Fruit fly (Drosophila melanogaster): ENCODE data around the gene cry.

The cry gene

dm6 chr3R:19211778-19212177, at the start of gene cry:
Gene cry, plus strand, starts transcription at chr3R:19212154.
- TF ChIP-seq CG8478 (optimal IDR thresholded peaks at IDR 0.05) (no peak), CTCF (optimal IDR thresholded peaks at IDR 0.05) (no peak)

- TF ChIP-seq CTCF (optimal IDR thresholded peaks at IDR 0.05) (no peak), CG8478 (optimal IDR thresholded peaks at IDR 0.05) (no peak)
Observed at dm6 chr3R:19163972-19164819, 47.8 kb upstream of the cry start, which contains the start of gene sqz. Gene sqz, plus strand, starts transcription at chr3R:19164211.

DNA sequence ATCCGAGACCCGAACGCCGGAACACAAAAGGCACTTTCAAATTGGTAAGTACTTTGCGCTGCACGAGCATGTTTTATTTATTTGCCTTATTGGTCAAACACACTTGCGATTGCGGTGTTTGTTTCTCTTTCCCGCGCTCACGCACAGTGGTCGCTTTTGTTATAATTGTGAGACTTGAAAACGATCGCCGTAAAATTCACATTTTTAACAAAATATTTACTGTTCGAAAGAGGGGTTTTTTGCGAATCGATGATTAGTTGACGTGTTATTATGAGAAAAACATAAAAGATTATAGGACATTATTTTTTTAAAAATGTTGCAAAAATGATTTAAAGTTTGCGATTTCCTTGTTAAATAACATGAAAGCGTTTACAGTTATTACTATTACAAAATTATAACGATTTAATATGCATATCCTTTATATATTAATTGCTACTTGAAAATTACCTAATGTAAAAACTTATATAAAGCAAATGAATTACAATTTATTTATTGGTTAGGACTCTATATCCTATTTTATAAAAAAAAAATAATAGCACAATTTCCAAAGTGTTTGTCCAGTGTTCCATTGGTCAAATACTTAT, 47.0 kb upstream of the cry start:
- no peak for TF ChIP-seq CG8478 (optimal IDR thresholded peaks at IDR 0.05)
- no peak for TF ChIP-seq CTCF (optimal IDR thresholded peaks at IDR 0.05)

dm6 chr3R:19165620-19166055, 46.3 kb upstream of the cry start:
- no peak for TF ChIP-seq CTCF (optimal IDR thresholded peaks at IDR 0.05)
- no peak for TF ChIP-seq CG8478 (optimal IDR thresholded peaks at IDR 0.05)

DNA sequence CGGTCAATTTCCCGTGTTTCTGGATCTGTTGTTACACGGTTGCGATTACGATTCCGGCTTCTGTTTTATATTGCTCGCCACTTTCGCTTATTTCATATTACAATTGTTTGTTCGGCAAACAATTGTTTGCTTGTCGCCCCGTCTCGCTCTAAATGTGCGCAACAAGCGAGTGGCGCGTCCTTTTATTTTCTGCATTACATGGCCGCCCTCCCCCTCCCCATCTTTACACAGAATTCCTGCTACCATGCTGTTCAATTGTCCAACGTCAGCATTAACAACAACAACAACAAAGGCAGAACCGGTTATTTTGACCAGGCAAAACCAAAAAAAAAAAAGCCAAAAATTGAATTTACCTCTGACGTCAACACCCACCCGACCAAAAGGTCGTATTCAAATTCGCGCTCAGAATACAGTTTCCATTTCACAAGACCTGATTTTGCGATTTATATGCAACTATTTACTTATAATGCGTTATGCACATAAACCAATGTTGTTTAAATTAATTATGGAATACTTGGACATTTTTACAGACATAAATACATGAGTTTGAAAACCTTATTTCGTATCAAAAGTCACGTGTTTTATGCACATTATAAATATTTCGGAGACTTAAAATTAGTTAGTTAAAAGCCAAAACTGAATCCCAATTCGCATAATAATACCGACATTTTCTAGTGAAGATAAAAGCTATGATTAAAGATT, 45.7 kb upstream of the cry start:
- TF ChIP-seq CTCF (optimal IDR thresholded peaks at IDR 0.05) (no peak), CG8478 (optimal IDR thresholded peaks at IDR 0.05) (no peak)

dm6 chr3R:19167521-19167920, 44.4 kb upstream of the cry start:
- TF ChIP-seq CTCF (optimal IDR thresholded peaks at IDR 0.05), result no peak
- TF ChIP-seq CG8478 (optimal IDR thresholded peaks at IDR 0.05), result no peak

- TF ChIP-seq CTCF (optimal IDR thresholded peaks at IDR 0.05) (no peak), CG8478 (optimal IDR thresholded peaks at IDR 0.05) (no peak)
Observed at dm6 chr3R:19174512-19174911, 37.4 kb upstream of the cry start.

dm6 chr3R:19176700-19177099, 35.3 kb upstream of the cry start, which contains the start of gene CG14282:
Gene CG14282, plus strand, starts transcription at chr3R:19177000.
- no peak for TF ChIP-seq CG8478 (optimal IDR thresholded peaks at IDR 0.05)
- no peak for TF ChIP-seq CTCF (optimal IDR thresholded peaks at IDR 0.05)

dm6 chr3R:19180263-19180893, 31.6 kb upstream of the cry start, which contains the start of the genes CG5555 and myd:
Gene CG5555, minus strand, starts transcription at chr3R:19180538.
Gene myd, plus strand, starts transcription at chr3R:19180659.
- no peak for TF ChIP-seq CG8478 (optimal IDR thresholded peaks at IDR 0.05)
- peak in 1 of 2 experiments; percentile 12 for TF ChIP-seq CTCF (optimal IDR thresholded peaks at IDR 0.05)

dm6 chr3R:19181214-19181613, 30.7 kb upstream of the cry start:
- TF ChIP-seq CG8478 (optimal IDR thresholded peaks at IDR 0.05) (no peak), CTCF (optimal IDR thresholded peaks at IDR 0.05) (no peak)

DNA sequence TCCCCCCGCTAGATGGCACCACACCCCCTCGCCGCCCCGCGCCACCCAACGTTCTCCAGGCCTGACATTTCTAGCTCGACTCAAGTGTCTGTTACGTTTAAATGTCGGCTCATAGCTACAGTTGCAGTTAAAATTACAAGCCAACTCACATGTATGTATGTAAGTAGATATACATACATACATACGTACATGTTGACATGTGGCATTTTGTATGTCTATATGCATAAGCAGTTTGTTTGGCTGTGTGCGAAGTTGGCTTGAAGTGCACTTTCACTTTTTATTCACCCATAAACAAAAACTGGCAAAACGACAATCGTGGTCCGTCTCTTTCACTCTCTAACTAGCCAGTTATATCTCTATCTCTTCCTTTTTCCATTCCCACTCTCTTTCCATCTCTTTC, 29.1 kb upstream of the cry start:
- TF ChIP-seq CTCF (optimal IDR thresholded peaks at IDR 0.05), result no peak
- no peak for TF ChIP-seq CG8478 (optimal IDR thresholded peaks at IDR 0.05)

DNA sequence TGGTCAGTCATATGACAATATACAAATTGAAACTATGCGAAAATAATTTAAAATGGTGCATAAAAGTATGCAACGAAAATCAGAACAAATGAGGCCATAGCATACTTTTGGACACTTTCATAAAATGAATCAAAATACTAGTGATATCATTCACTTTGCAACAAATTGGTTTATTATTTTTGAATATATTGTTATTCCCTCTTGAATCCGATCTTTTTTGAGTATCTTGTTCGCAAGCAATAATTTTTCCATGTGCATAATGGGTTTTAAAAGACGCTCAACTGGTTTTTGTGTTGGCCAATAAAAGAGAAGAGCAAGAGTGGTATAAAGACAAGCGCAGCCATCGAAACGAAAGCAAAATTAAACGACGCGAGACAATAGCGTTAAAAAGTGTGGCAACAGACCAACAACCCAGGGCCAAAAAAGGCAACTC, 24.2 kb upstream of the cry start:
- TF ChIP-seq CG8478 (optimal IDR thresholded peaks at IDR 0.05) (no peak), CTCF (optimal IDR thresholded peaks at IDR 0.05) (no peak)

- TF ChIP-seq CG8478 (optimal IDR thresholded peaks at IDR 0.05) (no peak), CTCF (optimal IDR thresholded peaks at IDR 0.05) (no peak)
Observed at dm6 chr3R:19190020-19190419, 21.9 kb upstream of the cry start.

DNA sequence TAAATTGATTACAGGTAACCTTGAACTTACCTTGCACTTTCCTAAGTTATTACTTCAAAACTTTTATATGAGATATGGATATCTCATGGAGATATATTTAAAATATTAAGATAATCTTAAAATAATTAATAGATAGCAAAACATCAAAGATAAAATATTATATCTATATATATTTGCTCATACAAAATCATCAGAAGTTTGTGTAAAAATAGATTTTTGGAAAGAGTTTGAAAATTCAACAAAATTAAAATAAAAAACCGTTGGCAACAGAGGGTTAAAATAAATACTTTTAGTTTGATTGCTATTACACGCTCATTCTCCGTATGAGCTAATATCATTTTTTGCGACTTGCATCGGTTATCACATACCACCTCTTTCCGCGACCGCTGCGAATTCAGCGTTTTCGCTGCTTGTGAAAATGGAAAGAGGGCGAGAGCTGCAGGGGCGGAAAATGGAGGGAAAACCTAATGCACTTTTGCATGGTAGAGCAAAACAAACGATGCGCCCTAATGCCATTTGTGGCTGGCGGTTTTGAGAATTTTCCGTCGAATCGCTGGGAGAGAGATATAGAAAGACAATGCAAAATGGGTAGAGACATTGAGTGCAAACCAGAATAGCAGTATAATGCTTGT, 707 bp downstream of the cry start:
- no peak for TF ChIP-seq CG8478 (optimal IDR thresholded peaks at IDR 0.05)
- no peak for TF ChIP-seq CTCF (optimal IDR thresholded peaks at IDR 0.05)
